Fruit fly (Drosophila melanogaster) whole organism, adult: Measurements from ENCODE around the gene CG14687.

Experiments
- CG14711 ChIP-seq: fragments of 200-800 bp; sonication (Bioruptor generic); optimal IDR thresholded peaks from 2 replicates; lab custom pipeline; 2018; ENCODE audit warnings: missing biosample characterization, mild to moderate bottlenecking, missing genetic modification characterization, moderate library complexity
- CG5204 ChIP-seq: fragments of 200-800 bp; sonication (Bioruptor generic); optimal IDR thresholded peaks from 2 replicates; lab custom pipeline; 2016; ENCODE audit warnings: missing biosample characterization, missing genetic modification characterization
- bab1 ChIP-seq: fragments of 200-800 bp; sonication (Bioruptor generic); optimal IDR thresholded peaks from 3 replicates; lab custom pipeline; 2019; ENCODE audit warnings: missing biosample characterization, mild to moderate bottlenecking, missing genetic modification characterization, moderate library complexity

dm6 chr3R:10779269-10779668 is 13.4 kb upstream of the CG14687 start, which contains the start of gene Desi:
- TF ChIP-seq CG5204 (GFP tag; lab: Kevin White, UChicago) (no peak), CG14711 (no peak), bab1 (GFP tag; lab: Kevin White, UChicago) (no peak)
